Worm (Caenorhabditis elegans): ENCODE results near the gene atg-3.

DNA sequence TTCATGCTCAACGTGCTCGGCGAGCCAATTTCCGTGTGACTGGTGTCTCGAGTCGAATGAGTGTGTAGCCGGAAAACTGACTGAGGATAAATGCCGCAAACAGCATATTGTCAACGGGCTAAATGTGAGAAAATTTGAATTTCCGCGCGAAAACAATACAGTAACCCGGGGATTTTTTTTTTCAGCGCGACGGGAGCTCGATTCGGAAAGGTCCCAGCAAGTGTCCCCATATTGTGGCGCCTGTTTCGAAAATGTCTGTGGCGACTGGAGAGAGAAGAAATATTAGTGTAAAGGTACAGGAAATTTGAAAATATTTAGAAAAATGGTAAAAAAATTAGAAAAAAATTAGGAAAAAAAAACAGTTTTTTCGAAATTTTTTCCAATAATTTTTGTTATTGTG is 39.2 kb upstream of the atg-3 start:
- TF ChIP-seq zag-1 (tag; optimal IDR thresholded peaks at IDR 0.05) (no peak), unc-39 (tag; optimal IDR thresholded peaks at IDR 0.05) (no peak), jun-1 (tag; optimal IDR thresholded peaks at IDR 0.05) (no peak), mdl-1 (tag; optimal IDR thresholded peaks at IDR 0.05) (no peak)
